Fruit fly (Drosophila melanogaster) whole organism, embryonic: Measurements from ENCODE around the gene CG15894.

Experiments
- ATbp ChIP-seq: fragments of 200-800 bp; sonication (Bioruptor generic); optimal IDR thresholded peaks from 2 replicates; lab custom pipeline; 2017; ENCODE audit warnings: missing biosample characterization, mild to moderate bottlenecking, missing genetic modification characterization, missing genetic modification reagents
- Antp ChIP-seq: fragments of 200-800 bp; sonication (Bioruptor generic); optimal IDR thresholded peaks from 3 replicates; lab custom pipeline; 2016; ENCODE audit warnings: missing biosample characterization, missing genetic modification characterization
- Atf6 ChIP-seq: fragments of 200-800 bp; sonication (Bioruptor generic); IDR thresholded peaks from 2 replicates; pipeline ENCODE4 v1.3.6; 2022; ENCODE audit warnings: missing biosample characterization, missing genetic modification characterization
- Awh ChIP-seq: fragments of 200-800 bp; sonication (Bioruptor generic); IDR thresholded peaks from 2 replicates; pipeline ENCODE4, ENCODE4 v1.3.6; 2022; ENCODE audit warnings: missing biosample characterization, missing genetic modification characterization
- BEAF-32 ChIP-seq: fragments of 200-800 bp; sonication (Bioruptor generic); optimal IDR thresholded peaks from 3 replicates; lab custom pipeline; 2017; ENCODE audit warnings: missing biosample characterization, missing genetic modification characterization, mild to moderate bottlenecking, moderate library complexity, missing genetic modification reagents
- CG13894 ChIP-seq: fragments of 200-800 bp; sonication (Bioruptor generic); optimal IDR thresholded peaks from 3 replicates; lab custom pipeline; 2018; ENCODE audit warnings: missing biosample characterization, mild to moderate bottlenecking, missing genetic modification characterization, moderate library complexity
- CG14441 ChIP-seq: fragments of 200-800 bp; sonication (Bioruptor generic); IDR thresholded peaks from 2 replicates; pipeline ENCODE4 v1.3.6; 2022; ENCODE audit warnings: missing biosample characterization, missing genetic modification characterization
- CG17186 ChIP-seq: fragments of 200-800 bp; sonication (Bioruptor generic); optimal IDR thresholded peaks from 3 replicates; lab custom pipeline; 2017; ENCODE audit warnings: missing biosample characterization, missing genetic modification reagents, missing genetic modification characterization
- CG17359 ChIP-seq: fragments of 200-800 bp; sonication (Bioruptor generic); optimal IDR thresholded peaks from 3 replicates; lab custom pipeline; 2018; ENCODE audit warnings: missing biosample characterization, mild to moderate bottlenecking, missing genetic modification characterization, moderate library complexity
- CG17361 ChIP-seq: fragments of 200-800 bp; sonication (Bioruptor generic); IDR thresholded peaks from 3 replicates; pipeline ENCODE4 v1.3.6; 2022; ENCODE audit warnings: missing biosample characterization, missing genetic modification characterization
- CG17385 ChIP-seq: fragments of 200-800 bp; sonication (Bioruptor generic); optimal IDR thresholded peaks from 3 replicates; lab custom pipeline; 2018; ENCODE audit warnings: missing biosample characterization, mild to moderate bottlenecking, missing genetic modification characterization
- CG17829 ChIP-seq: fragments of 200-800 bp; optimal IDR thresholded peaks from 2 replicates; lab custom pipeline; 2019; ENCODE audit warnings: missing biosample characterization, mild to moderate bottlenecking, missing genetic modification characterization, moderate library complexity
- CG2120 ChIP-seq: fragments of 200-800 bp; sonication (Bioruptor generic); optimal IDR thresholded peaks from 3 replicates; lab custom pipeline; 2016; ENCODE audit warnings: missing biosample characterization, missing genetic modification characterization
- CG2678 ChIP-seq: fragments of 200-800 bp; sonication (Bioruptor generic); optimal IDR thresholded peaks from 3 replicates; lab custom pipeline; 2019; ENCODE audit warnings: missing biosample characterization, mild to moderate bottlenecking, missing genetic modification characterization, moderate library complexity
- CG32767 ChIP-seq: fragments of 200-800 bp; sonication (Bioruptor generic); IDR thresholded peaks from 2 replicates; pipeline ENCODE4 v1.3.6; 2022; ENCODE audit warnings: missing biosample characterization, missing genetic modification characterization
- CG34376 ChIP-seq: fragments of 200-800 bp; sonication (Bioruptor generic); optimal IDR thresholded peaks from 2 replicates; lab custom pipeline; 2018; ENCODE audit warnings: missing biosample characterization, mild to moderate bottlenecking, missing genetic modification characterization
- CG6254 ChIP-seq: fragments of 200-800 bp; sonication (Bioruptor generic); optimal IDR thresholded peaks from 3 replicates; lab custom pipeline; 2017; ENCODE audit warnings: mild to moderate bottlenecking, missing biosample characterization, missing genetic modification reagents, missing genetic modification characterization
- CG6689 ChIP-seq: fragments of 200-800 bp; sonication (Bioruptor generic); IDR thresholded peaks from 2 replicates; pipeline ENCODE4 v1.3.6; 2022; ENCODE audit warnings: missing biosample characterization, missing genetic modification characterization
- CG6854 ChIP-seq: fragments of 200-800 bp; sonication (Bioruptor generic); optimal IDR thresholded peaks from 3 replicates; lab custom pipeline; 2017; ENCODE audit warnings: missing biosample characterization, mild to moderate bottlenecking, missing genetic modification characterization
- CG7987 ChIP-seq: fragments of 200-800 bp; sonication (Bioruptor generic); optimal IDR thresholded peaks from 2 replicates; lab custom pipeline; 2018; ENCODE audit warnings: missing biosample characterization, mild to moderate bottlenecking, missing genetic modification characterization, moderate library complexity
- CG8290 ChIP-seq, 3 experiments: fragments of 200-800 bp; sonication (Bioruptor generic); optimal IDR thresholded peaks; 2 replicates each; lab custom pipeline; 2016 to 2019; ENCODE audit warnings: missing biosample characterization in 3 of 3, missing genetic modification characterization in 3 of 3, mild to moderate bottlenecking in 2 of 3, moderate library complexity in 1 of 3
- D ChIP-seq, 2 experiments: fragments of 200-800 bp in 1 of 2; fragments of >200 bp in 1 of 2; sonication (Bioruptor generic) in 1 of 2; optimal IDR thresholded peaks; 2 replicates in 1 of 2; 3 replicates in 1 of 2; lab custom pipeline; 2017; ENCODE audit warnings: mild to moderate bottlenecking in 1 of 2, missing biosample characterization in 1 of 2, missing genetic modification characterization in 1 of 2, missing genetic modification reagents in 1 of 2
- Doc2 ChIP-seq: fragments of 200-800 bp; sonication (Bioruptor generic); IDR thresholded peaks from 2 replicates; pipeline ENCODE4 v1.3.6; 2022; ENCODE audit warnings: missing biosample characterization, missing genetic modification characterization
- E2f2 ChIP-seq: fragments of 200-800 bp; sonication (Bioruptor generic); IDR thresholded peaks from 2 replicates; pipeline ENCODE4 v1.3.6; 2022; ENCODE audit warnings: missing biosample characterization, missing genetic modification characterization
- Fer1 ChIP-seq: fragments of 200-800 bp; sonication (Bioruptor generic); optimal IDR thresholded peaks from 2 replicates; lab custom pipeline; 2017; ENCODE audit warnings: missing biosample characterization, mild to moderate bottlenecking, missing genetic modification characterization
- H15 ChIP-seq: fragments of 200-800 bp; sonication (Bioruptor generic); IDR thresholded peaks from 3 replicates; pipeline ENCODE4 v1.3.6; 2022; ENCODE audit warnings: missing biosample characterization, missing genetic modification characterization
- H2.0 ChIP-seq: fragments of 200-800 bp; sonication (Bioruptor generic); IDR thresholded peaks from 2 replicates; pipeline ENCODE4 v1.3.6; 2022; ENCODE audit warnings: missing biosample characterization, missing genetic modification characterization
- Hand ChIP-seq: fragments of 200-800 bp; sonication (Bioruptor generic); optimal IDR thresholded peaks from 2 replicates; lab custom pipeline; 2017; ENCODE audit warnings: mild to moderate bottlenecking, missing biosample characterization, missing genetic modification reagents, missing genetic modification characterization
- Hr39 ChIP-seq: fragments of >200 bp; optimal IDR thresholded peaks from 2 replicates; lab custom pipeline; 2017
- Hr51 ChIP-seq, 2 experiments: fragments of 200-800 bp; sonication (Bioruptor generic); optimal IDR thresholded peaks; 2 replicates in 1 of 2; 3 replicates in 1 of 2; lab custom pipeline; 2016 to 2018; ENCODE audit warnings: missing biosample characterization in 2 of 2, missing genetic modification characterization in 2 of 2, mild to moderate bottlenecking in 1 of 2, moderate library complexity in 1 of 2
- NC2α ChIP-seq: fragments of 200-800 bp; sonication (Bioruptor generic); optimal IDR thresholded peaks from 2 replicates; lab custom pipeline; 2016; ENCODE audit warnings: missing biosample characterization, missing genetic modification characterization
- Rx ChIP-seq: fragments of 200-800 bp; sonication (Bioruptor generic); IDR thresholded peaks from 2 replicates; pipeline ENCODE4 v1.3.6; 2022; ENCODE audit warnings: missing biosample characterization, missing genetic modification characterization
- Side ChIP-seq: fragments of 200-800 bp; sonication (Bioruptor generic); optimal IDR thresholded peaks from 2 replicates; lab custom pipeline; 2016; ENCODE audit warnings: missing biosample characterization, missing genetic modification characterization
- ci ChIP-seq: fragments of 200-800 bp; sonication (Bioruptor generic); IDR thresholded peaks from 3 replicates; pipeline ENCODE4 v1.3.6; 2022; ENCODE audit warnings: missing biosample characterization, missing genetic modification characterization
- crc ChIP-seq: fragments of 200-800 bp; sonication (Bioruptor generic); optimal IDR thresholded peaks from 2 replicates; lab custom pipeline; 2016; ENCODE audit warnings: missing biosample characterization, missing genetic modification characterization
- crp ChIP-seq, 2 experiments: fragments of 200-800 bp; sonication (Bioruptor generic); optimal IDR thresholded peaks; 2 replicates in 1 of 2; 3 replicates in 1 of 2; lab custom pipeline; 2017; ENCODE audit warnings: missing biosample characterization in 2 of 2, missing genetic modification characterization in 2 of 2, mild to moderate bottlenecking in 1 of 2, moderate library complexity in 1 of 2
- fd96Cb ChIP-seq: fragments of 200-800 bp; sonication (Bioruptor generic); optimal IDR thresholded peaks from 2 replicates; lab custom pipeline; 2018; ENCODE audit warnings: missing biosample characterization, mild to moderate bottlenecking, missing genetic modification characterization, moderate library complexity
- fru ChIP-seq: fragments of >200 bp; optimal IDR thresholded peaks from 2 replicates; lab custom pipeline; 2017
- fu2 ChIP-seq: fragments of 200-800 bp; sonication (Bioruptor generic); optimal IDR thresholded peaks from 2 replicates; lab custom pipeline; 2016; ENCODE audit warnings: missing biosample characterization, missing genetic modification characterization
- grau ChIP-seq: fragments of 200-800 bp; optimal IDR thresholded peaks from 3 replicates; lab custom pipeline; 2019; ENCODE audit warnings: missing biosample characterization, mild to moderate bottlenecking, missing genetic modification characterization, moderate library complexity
- insv ChIP-seq, 2 experiments: fragments of 200-800 bp; sonication (Bioruptor generic); optimal IDR thresholded peaks; 3 replicates each; lab custom pipeline; 2016 to 2018; ENCODE audit warnings: missing biosample characterization in 2 of 2, missing genetic modification characterization in 2 of 2
- kni ChIP-seq: fragments of 200-800 bp; sonication (Bioruptor generic); optimal IDR thresholded peaks from 3 replicates; lab custom pipeline; 2017; ENCODE audit warnings: mild to moderate bottlenecking, missing biosample characterization, missing genetic modification reagents, missing genetic modification characterization
- mld ChIP-seq: fragments of 200-800 bp; sonication (Bioruptor generic); IDR thresholded peaks from 3 replicates; pipeline ENCODE4 v1.3.6; 2022; ENCODE audit warnings: missing biosample characterization, missing genetic modification characterization; ENCODE audit not compliant: partially characterized antibody
- odd ChIP-seq: fragments of 200-800 bp; sonication (Bioruptor generic); optimal IDR thresholded peaks from 2 replicates; lab custom pipeline; 2017; ENCODE audit warnings: missing biosample characterization, mild to moderate bottlenecking, missing genetic modification characterization
- onecut ChIP-seq: fragments of 200-800 bp; sonication (Bioruptor generic); IDR thresholded peaks from 2 replicates; pipeline ENCODE4 v1.3.6; 2022; ENCODE audit warnings: missing biosample characterization, missing genetic modification characterization
- sqz ChIP-seq: fragments of 200-800 bp; sonication (Bioruptor generic); optimal IDR thresholded peaks from 3 replicates; lab custom pipeline; 2018; ENCODE audit warnings: missing biosample characterization, mild to moderate bottlenecking, missing genetic modification characterization
- tio ChIP-seq: fragments of 200-800 bp; sonication (Bioruptor generic); optimal IDR thresholded peaks from 2 replicates; lab custom pipeline; 2017; ENCODE audit warnings: missing biosample characterization, missing genetic modification characterization, inconsistent platforms
- trem ChIP-seq: fragments of 200-800 bp; optimal IDR thresholded peaks from 3 replicates; lab custom pipeline; 2019; ENCODE audit warnings: missing biosample characterization, mild to moderate bottlenecking, missing genetic modification characterization, moderate library complexity
- tup ChIP-seq: fragments of 200-800 bp; sonication (Bioruptor generic); optimal IDR thresholded peaks from 2 replicates; lab custom pipeline; 2016; ENCODE audit warnings: missing biosample characterization, mild to moderate bottlenecking, missing genetic modification characterization, moderate library complexity
- usp ChIP-seq: fragments of >200 bp; optimal IDR thresholded peaks from 2 replicates; lab custom pipeline; 2017; ENCODE audit warnings: missing biosample characterization, missing genetic modification characterization

CG15894 gene

dm6 chrX:6375636-6376035 is 66.6 kb downstream of the CG15894 start (continued):
- TF ChIP-seq CG17385 = peak; percentile 48
- no peak for TF ChIP-seq CG14441 (GFP tag; lab: Robert Waterston, UW)
- no peak for TF ChIP-seq CG8290 (GFP tag; optimal IDR thresholded peaks at IDR 0.05; lab: Kevin White, UChicago)
- peak in 1 of 2 experiments; percentile 67 for TF ChIP-seq CG8290 (tag; optimal IDR thresholded peaks at IDR 0.05; lab: Kevin White, UChicago)
- peak; percentile 48; the same call in 1 of the 2 replicates for TF ChIP-seq Atf6 (GFP tag; lab: Robert Waterston, UW)
- no peak for TF ChIP-seq Hr39 (lab: Kevin White, UChicago)
- TF ChIP-seq E2f2 (GFP tag; lab: Robert Waterston, UW) = no peak
- TF ChIP-seq D (optimal IDR thresholded peaks at IDR 0.05; lab: Kevin White, UChicago) = no peak
- no peak for TF ChIP-seq D (GFP tag; optimal IDR thresholded peaks at IDR 0.05; lab: Kevin White, UChicago)
- TF ChIP-seq tio (GFP tag; lab: Kevin White, UChicago) = no peak
- peak; percentile 43; the same call in 1 of the 3 replicates for TF ChIP-seq CG17361 (GFP tag; lab: Robert Waterston, UW)
- TF ChIP-seq fru = no peak
- no peak for TF ChIP-seq insv (GFP tag; optimal IDR thresholded peaks at IDR 0.05; lab: Kevin White, UChicago)
- peak; percentile 34 for TF ChIP-seq ATbp (GFP tag; lab: Kevin White, UChicago)
- peak; percentile 26 for TF ChIP-seq CG17829
- no peak for TF ChIP-seq sqz (GFP tag; lab: Kevin White, UChicago)
- peak; percentile 34 for TF ChIP-seq CG34376
- TF ChIP-seq odd (GFP tag; lab: Kevin White, UChicago) = no peak
- TF ChIP-seq Antp (GFP tag; lab: Kevin White, UChicago) = peak; percentile 30
- peak; percentile 79 for TF ChIP-seq Fer1 (GFP tag; lab: Kevin White, UChicago)
- TF ChIP-seq Hr51 (GFP tag; optimal IDR thresholded peaks at IDR 0.05; lab: Kevin White, UChicago) = peak in 1 of 2 experiments; percentile 48
- TF ChIP-seq Side (GFP tag; lab: Kevin White, UChicago) = peak; percentile 5
- peak; percentile 62 for TF ChIP-seq grau
- TF ChIP-seq CG7987 (GFP tag; lab: Kevin White, UChicago) = no peak
- peak; percentile 47 for TF ChIP-seq Hand (GFP tag; lab: Kevin White, UChicago)
- peak; percentile 7; the same call in 1 of the 2 replicates for TF ChIP-seq H2.0 (GFP tag; lab: Robert Waterston, UW)
- TF ChIP-seq crp (GFP tag; optimal IDR thresholded peaks at IDR 0.05; lab: Kevin White, UChicago) = no peak
- TF ChIP-seq tup (GFP tag; lab: Kevin White, UChicago) = no peak
- TF ChIP-seq CG2120 (GFP tag; lab: Kevin White, UChicago) = peak; percentile 65
- no peak for TF ChIP-seq CG13894 (tag; lab: Kevin White, UChicago)
- TF ChIP-seq BEAF-32 (GFP tag; lab: Kevin White, UChicago) = no peak
- TF ChIP-seq fd96Cb (tag; lab: Kevin White, UChicago) = peak; percentile 49
- no peak for TF ChIP-seq CG17186 (GFP tag; lab: Kevin White, UChicago)
- peak; percentile 53; the same call in 1 of the 3 replicates for TF ChIP-seq ci
- TF ChIP-seq H15 (GFP tag; lab: Robert Waterston, UW) = no peak
- TF ChIP-seq Rx (GFP tag; lab: Robert Waterston, UW) = no peak
- peak; percentile 56 for TF ChIP-seq CG6689 (GFP tag; lab: Robert Waterston, UW)
- no peak for TF ChIP-seq CG6254 (GFP tag; lab: Kevin White, UChicago)
- TF ChIP-seq fu2 (GFP tag; lab: Kevin White, UChicago) = no peak
- no peak for TF ChIP-seq Doc2 (GFP tag; lab: Robert Waterston, UW)
- TF ChIP-seq trem = peak; percentile 1
- no peak for TF ChIP-seq kni
- no peak for TF ChIP-seq usp (GFP tag; lab: Kevin White, UChicago)
- TF ChIP-seq crc (GFP tag; lab: Kevin White, UChicago) = peak; percentile 16
- peak; percentile 36 for TF ChIP-seq CG17359 (tag; lab: Kevin White, UChicago)
- no peak for TF ChIP-seq NC2α
- TF ChIP-seq onecut (GFP tag; lab: Robert Waterston, UW) = no peak
- peak; percentile 73 for TF ChIP-seq CG2678 (tag; lab: Kevin White, UChicago)
- no peak for TF ChIP-seq CG32767 (GFP tag; lab: Robert Waterston, UW)
- TF ChIP-seq CG6854 (GFP tag; lab: Kevin White, UChicago) = peak; percentile 24
- TF ChIP-seq mld (GFP tag; lab: Robert Waterston, UW) = no peak
- no peak for TF ChIP-seq Awh (GFP tag; lab: Robert Waterston, UW)
